Worm (Caenorhabditis elegans) whole organism, L2 larva: Measurements from ENCODE around the gene cal-8.

ENCODE experiments used
- ama-1 ChIP-seq: fragments of 150-350 bp; optimal IDR thresholded peaks from 2 replicates; lab custom pipeline; 2018; ENCODE audit warnings: inconsistent platforms
- ceh-82 ChIP-seq: fragments of 150-350 bp; optimal IDR thresholded peaks from 2 replicates; lab custom pipeline; 2014; ENCODE audit warnings: missing biosample characterization, missing genetic modification characterization
- lin-39 ChIP-seq: fragments of 150-350 bp; optimal IDR thresholded peaks from 2 replicates; lab custom pipeline; 2014; ENCODE audit warnings: missing biosample characterization, missing genetic modification reagents, missing genetic modification characterization
- nhr-237 ChIP-seq: fragments of 150-350 bp; optimal IDR thresholded peaks from 2 replicates; lab custom pipeline; 2014; ENCODE audit warnings: missing biosample characterization, missing genetic modification characterization
- nhr-6 ChIP-seq: fragments of 150-350 bp; optimal IDR thresholded peaks from 2 replicates; lab custom pipeline; 2014; ENCODE audit warnings: missing biosample characterization, missing genetic modification characterization
- unc-39 ChIP-seq: fragments of 150-350 bp; optimal IDR thresholded peaks from 2 replicates; lab custom pipeline; 2014; ENCODE audit warnings: missing biosample characterization, missing genetic modification characterization
- unc-55 ChIP-seq: fragments of 150-350 bp; sonication (generic microtip); optimal IDR thresholded peaks from 3 replicates; lab custom pipeline; 2014; ENCODE audit warnings: missing biosample characterization, missing genetic modification reagents, missing genetic modification characterization
- zag-1 ChIP-seq: fragments of 150-350 bp; optimal IDR thresholded peaks from 2 replicates; lab custom pipeline; 2014; ENCODE audit warnings: missing biosample characterization, missing genetic modification characterization
- ztf-11 ChIP-seq: sonication (generic microtip); optimal IDR thresholded peaks from 2 replicates; lab custom pipeline; 2017; ENCODE audit warnings: missing biosample characterization, missing genetic modification characterization

DNA sequence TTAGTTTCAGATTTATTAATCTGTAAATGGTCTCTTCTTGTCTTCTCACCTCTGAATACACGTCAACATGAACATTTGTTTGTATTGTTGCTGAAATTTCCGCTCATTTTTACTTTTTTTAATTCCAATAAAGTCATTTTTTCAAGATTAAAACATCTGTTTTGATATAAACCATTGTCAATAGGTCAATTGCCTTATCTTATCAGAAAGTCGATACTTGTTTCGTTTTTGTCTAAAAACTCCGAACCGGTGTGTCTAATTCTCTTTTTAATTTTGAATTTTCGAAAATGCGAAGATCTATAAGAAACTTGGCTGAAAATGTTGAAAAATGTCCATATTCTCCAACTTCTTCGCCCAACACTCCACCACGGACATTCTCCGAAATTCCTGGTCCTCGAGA is 21.9 kb upstream of the cal-8 start, which contains the start of gene cyp-44A1:
- TF ChIP-seq lin-39, result no peak
- TF ChIP-seq nhr-6 (tag; lab: Kevin White, UChicago), result no peak
- TF ChIP-seq unc-39 (tag; lab: Kevin White, UChicago), result no peak
- TF ChIP-seq unc-55 (GFP tag; lab: Kevin White, UChicago), result no peak
- TF ChIP-seq zag-1 (tag; lab: Kevin White, UChicago), result no peak
- TF ChIP-seq ztf-11 (tag; lab: Kevin White, UChicago), result no peak
- no peak for TF ChIP-seq nhr-237 (tag; lab: Kevin White, UChicago)
- no peak for TF ChIP-seq ceh-82 (tag; lab: Kevin White, UChicago)
- TF ChIP-seq ama-1 (lab: Kevin White, UChicago), result no peak
